Fruit fly (Drosophila melanogaster) whole organism, embryonic: ENCODE results near the gene CG14795.

Source experiments
- Adf1 ChIP-seq: fragments of 200-800 bp; sonication (Bioruptor generic); IDR thresholded peaks from 2 replicates; pipeline ENCODE4 v1.3.6; 2022; ENCODE audit warnings: missing biosample characterization, missing genetic modification characterization
- B-H2 ChIP-seq: fragments of 200-800 bp; sonication (Bioruptor generic); optimal IDR thresholded peaks from 2 replicates; lab custom pipeline; 2018; ENCODE audit warnings: missing biosample characterization, mild to moderate bottlenecking, missing genetic modification characterization
- Bgb ChIP-seq: fragments of 200-800 bp; sonication (Bioruptor generic); IDR thresholded peaks from 2 replicates; pipeline ENCODE4 v1.3.6; 2022; ENCODE audit warnings: missing biosample characterization, missing genetic modification characterization; ENCODE audit not compliant: partially characterized antibody
- CG10274 ChIP-seq: fragments of 200-800 bp; sonication (Bioruptor generic); optimal IDR thresholded peaks from 3 replicates; lab custom pipeline; 2017; ENCODE audit warnings: missing biosample characterization, mild to moderate bottlenecking, missing genetic modification characterization
- CG11398 ChIP-seq: fragments of 200-800 bp; sonication (Bioruptor generic); optimal IDR thresholded peaks from 2 replicates; lab custom pipeline; 2016; ENCODE audit warnings: missing biosample characterization, missing genetic modification characterization
- CG13424 ChIP-seq: fragments of 200-800 bp; sonication (Bioruptor generic); optimal IDR thresholded peaks from 2 replicates; lab custom pipeline; 2019; ENCODE audit warnings: missing biosample characterization, mild to moderate bottlenecking, missing genetic modification characterization, moderate library complexity
- CG15269 ChIP-seq: fragments of 200-800 bp; sonication (Bioruptor generic); optimal IDR thresholded peaks from 2 replicates; lab custom pipeline; 2018; ENCODE audit warnings: missing biosample characterization, mild to moderate bottlenecking, missing genetic modification characterization, moderate library complexity
- CG1529 ChIP-seq: fragments of 200-800 bp; sonication (Bioruptor generic); optimal IDR thresholded peaks from 3 replicates; lab custom pipeline; 2018; ENCODE audit warnings: missing biosample characterization, missing genetic modification characterization
- CG18619 ChIP-seq: fragments of 200-800 bp; sonication (Bioruptor generic); optimal IDR thresholded peaks from 3 replicates; lab custom pipeline; 2017; ENCODE audit warnings: missing biosample characterization, mild to moderate bottlenecking, missing genetic modification characterization
- CG2678 ChIP-seq: fragments of 200-800 bp; sonication (Bioruptor generic); optimal IDR thresholded peaks from 3 replicates; lab custom pipeline; 2019; ENCODE audit warnings: missing biosample characterization, mild to moderate bottlenecking, missing genetic modification characterization, moderate library complexity
- CG3281 ChIP-seq: fragments of 200-800 bp; sonication (Bioruptor generic); optimal IDR thresholded peaks from 3 replicates; lab custom pipeline; 2017; ENCODE audit warnings: missing biosample characterization, mild to moderate bottlenecking, missing genetic modification characterization
- CG3995 ChIP-seq: fragments of 200-800 bp; sonication (Bioruptor generic); optimal IDR thresholded peaks from 3 replicates; lab custom pipeline; 2016; ENCODE audit warnings: missing biosample characterization, missing genetic modification characterization
- CG6765 ChIP-seq: fragments of 200-800 bp; sonication (Bioruptor generic); optimal IDR thresholded peaks from 3 replicates; lab custom pipeline; 2017; ENCODE audit warnings: missing biosample characterization, mild to moderate bottlenecking, missing genetic modification characterization
- CG8089 ChIP-seq: fragments of 200-800 bp; sonication (Bioruptor generic); optimal IDR thresholded peaks from 3 replicates; lab custom pipeline; 2016; ENCODE audit warnings: missing biosample characterization, missing genetic modification characterization
- CG8359 ChIP-seq: fragments of 200-800 bp; sonication (Bioruptor generic); optimal IDR thresholded peaks from 2 replicates; lab custom pipeline; 2017; ENCODE audit warnings: missing biosample characterization, mild to moderate bottlenecking, missing genetic modification characterization, borderline replicate concordance
- CG9817 ChIP-seq: fragments of 200-800 bp; sonication (Bioruptor generic); optimal IDR thresholded peaks from 2 replicates; lab custom pipeline; 2018; ENCODE audit warnings: missing biosample characterization, mild to moderate bottlenecking, missing genetic modification characterization, moderate library complexity
- CHES-1-like ChIP-seq: fragments of 200-800 bp; sonication (Bioruptor generic); optimal IDR thresholded peaks from 2 replicates; lab custom pipeline; 2016; ENCODE audit warnings: missing biosample characterization, missing genetic modification characterization
- CkIIα-i1 ChIP-seq: fragments of 200-800 bp; sonication (Bioruptor generic); IDR thresholded peaks from 2 replicates; pipeline ENCODE4 v1.3.6; 2022; ENCODE audit warnings: missing biosample characterization, missing genetic modification characterization
- Deaf1 ChIP-seq: fragments of 200-800 bp; optimal IDR thresholded peaks from 3 replicates; lab custom pipeline; 2019; ENCODE audit warnings: missing biosample characterization, mild to moderate bottlenecking, missing genetic modification characterization, moderate library complexity
- Doc3 ChIP-seq: fragments of 200-800 bp; sonication (Bioruptor generic); IDR thresholded peaks from 3 replicates; pipeline ENCODE4 v1.3.6; 2022; ENCODE audit warnings: missing biosample characterization, missing genetic modification characterization; ENCODE audit not compliant: partially characterized antibody
- Ets65A ChIP-seq: fragments of 200-800 bp; sonication (Bioruptor generic); peaks from one replicate; lab custom pipeline; 2016; ENCODE audit warnings: missing biosample characterization, missing genetic modification characterization
- Ets97D ChIP-seq: fragments of 200-800 bp; sonication (Bioruptor generic); optimal IDR thresholded peaks from 3 replicates; lab custom pipeline; 2016; ENCODE audit warnings: missing biosample characterization, missing genetic modification characterization
- GATAe ChIP-seq: fragments of 200-800 bp; sonication (Bioruptor generic); conservative IDR thresholded peaks from 2 replicates; pipeline ENCODE4 v1.3.6; 2022; ENCODE audit warnings: missing biosample characterization, missing genetic modification characterization
- MTF-1 ChIP-seq: fragments of 200-800 bp; sonication (Bioruptor generic); optimal IDR thresholded peaks from 2 replicates; lab custom pipeline; 2018; ENCODE audit warnings: missing biosample characterization, mild to moderate bottlenecking, missing genetic modification characterization, borderline replicate concordance
- Med ChIP-seq: fragments of 200-800 bp; sonication (Bioruptor generic); peaks from one replicate; lab custom pipeline; 2016; ENCODE audit warnings: missing biosample characterization, missing genetic modification characterization, mild to moderate bottlenecking, inconsistent platforms, moderate library complexity
- Nf-YC ChIP-seq: fragments of 200-800 bp; optimal IDR thresholded peaks from 3 replicates; lab custom pipeline; 2019; ENCODE audit warnings: missing biosample characterization, mild to moderate bottlenecking, missing genetic modification characterization, moderate library complexity
- Oli ChIP-seq: fragments of 200-800 bp; sonication (Bioruptor generic); optimal IDR thresholded peaks from 2 replicates; lab custom pipeline; 2018; ENCODE audit warnings: missing biosample characterization, mild to moderate bottlenecking, missing genetic modification characterization, moderate library complexity
- Trl ChIP-seq, 3 experiments: fragments of >200 bp in 2 of 3; fragments of 200-800 bp in 1 of 3; sonication (Bioruptor generic) in 1 of 3; optimal IDR thresholded peaks; 2 replicates in 1 of 3; 3 replicates in 2 of 3; lab custom pipeline; 2016 to 2017; ENCODE audit warnings: missing biosample characterization in 1 of 3, missing genetic modification characterization in 1 of 3
- bcd ChIP-seq: fragments of 200-800 bp; sonication (Bioruptor generic); optimal IDR thresholded peaks from 2 replicates; lab custom pipeline; 2017; ENCODE audit warnings: missing biosample characterization, mild to moderate bottlenecking, missing genetic modification characterization
- crol ChIP-seq: fragments of 200-800 bp; sonication (Bioruptor generic); IDR thresholded peaks from 2 replicates; pipeline ENCODE4 v1.3.6; 2022; ENCODE audit warnings: missing biosample characterization, missing genetic modification characterization
- en ChIP-seq: fragments of 200-800 bp; sonication (Bioruptor generic); optimal IDR thresholded peaks from 2 replicates; lab custom pipeline; 2016; ENCODE audit warnings: missing biosample characterization, missing genetic modification characterization
- ewg ChIP-seq: fragments of 200-800 bp; sonication (Bioruptor generic); optimal IDR thresholded peaks from 3 replicates; lab custom pipeline; 2017; ENCODE audit warnings: mild to moderate bottlenecking, missing biosample characterization, missing genetic modification reagents, missing genetic modification characterization
- exex ChIP-seq: fragments of 200-800 bp; sonication (Bioruptor generic); optimal IDR thresholded peaks from 4 replicates; lab custom pipeline; 2018; ENCODE audit warnings: missing biosample characterization, mild to moderate bottlenecking, missing genetic modification characterization, moderate library complexity
- fd102C ChIP-seq: fragments of 200-800 bp; sonication (Bioruptor generic); optimal IDR thresholded peaks from 2 replicates; lab custom pipeline; 2018; ENCODE audit warnings: missing biosample characterization, mild to moderate bottlenecking, missing genetic modification characterization, moderate library complexity
- gcm2 ChIP-seq: fragments of 200-800 bp; sonication (Bioruptor generic); optimal IDR thresholded peaks from 2 replicates; lab custom pipeline; 2016; ENCODE audit warnings: missing biosample characterization, missing genetic modification characterization
- nmo ChIP-seq: fragments of 200-800 bp; sonication (Bioruptor generic); optimal IDR thresholded peaks from 2 replicates; lab custom pipeline; 2018; ENCODE audit warnings: missing biosample characterization, mild to moderate bottlenecking, missing genetic modification characterization, moderate library complexity
- org-1 ChIP-seq: fragments of 200-800 bp; sonication (Bioruptor generic); optimal IDR thresholded peaks from 2 replicates; lab custom pipeline; 2017; ENCODE audit warnings: missing biosample characterization, missing genetic modification characterization
- otp ChIP-seq: fragments of 200-800 bp; sonication (Bioruptor generic); IDR thresholded peaks from 3 replicates; pipeline ENCODE4, ENCODE4 v1.3.6; 2022; ENCODE audit warnings: missing biosample characterization, missing genetic modification characterization
- pzg ChIP-seq: fragments of 200-800 bp; sonication (Bioruptor generic); optimal IDR thresholded peaks from 3 replicates; lab custom pipeline; 2018; ENCODE audit warnings: missing biosample characterization, mild to moderate bottlenecking, missing genetic modification characterization, moderate library complexity
- row ChIP-seq: fragments of 200-800 bp; sonication (Bioruptor generic); IDR thresholded peaks from 3 replicates; pipeline ENCODE4 v1.3.6; 2022; ENCODE audit warnings: missing biosample characterization, missing genetic modification characterization
- scrt ChIP-seq: fragments of 200-800 bp; sonication (Bioruptor generic); optimal IDR thresholded peaks from 2 replicates; lab custom pipeline; 2018; ENCODE audit warnings: missing biosample characterization, mild to moderate bottlenecking, missing genetic modification characterization, moderate library complexity
- sima ChIP-seq: fragments of 200-800 bp; sonication (Bioruptor generic); optimal IDR thresholded peaks from 2 replicates; lab custom pipeline; 2016; ENCODE audit warnings: missing biosample characterization, missing genetic modification characterization
- sug ChIP-seq: fragments of 200-800 bp; optimal IDR thresholded peaks from 2 replicates; lab custom pipeline; 2019; ENCODE audit warnings: missing biosample characterization, mild to moderate bottlenecking, missing genetic modification characterization, moderate library complexity
- usp ChIP-seq: fragments of >200 bp; optimal IDR thresholded peaks from 2 replicates; lab custom pipeline; 2017; ENCODE audit warnings: missing biosample characterization, missing genetic modification characterization
- vfl ChIP-seq: fragments of 200-800 bp; sonication (Bioruptor generic); optimal IDR thresholded peaks from 2 replicates; lab custom pipeline; 2016; ENCODE audit warnings: missing biosample characterization, missing genetic modification characterization

CG14795 gene

DNA sequence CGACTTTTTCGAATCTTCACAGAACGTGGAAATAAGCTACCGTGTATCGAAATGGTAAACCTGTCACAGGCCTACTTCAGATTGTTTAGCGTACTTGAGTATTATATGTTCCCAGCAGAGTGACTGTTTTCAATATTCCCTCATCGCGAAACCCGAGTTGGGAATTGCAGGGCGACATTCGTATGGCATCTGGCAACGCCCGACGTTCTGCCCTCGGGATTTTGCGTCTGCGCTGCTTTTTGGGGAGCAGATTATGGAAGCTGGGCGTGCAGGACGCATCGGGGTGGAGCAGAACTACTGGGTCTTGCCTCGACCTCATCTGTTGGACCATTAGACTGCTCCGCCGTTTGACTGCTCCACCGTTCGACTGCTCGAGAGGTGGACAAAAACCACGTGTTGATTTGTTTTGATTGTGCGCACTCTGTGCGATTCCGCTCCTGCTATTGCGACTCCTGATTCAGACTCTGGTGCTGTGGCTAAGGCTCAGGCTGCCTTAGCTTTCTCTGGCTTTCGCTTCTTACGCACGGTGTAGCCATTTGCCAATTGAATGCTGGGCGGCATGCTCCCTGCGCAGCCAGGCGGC is 4.3 kb downstream of the CG14795 start:
- TF ChIP-seq bcd, result no peak
- no peak for TF ChIP-seq CG11398 (GFP tag; lab: Kevin White, UChicago)
- TF ChIP-seq CG3995 (GFP tag; lab: Kevin White, UChicago), result peak; percentile 22
- peak in 1 of 2 experiments; percentile 6 for TF ChIP-seq Trl (optimal IDR thresholded peaks at IDR 0.05; lab: Kevin White, UChicago)
- no peak for TF ChIP-seq Trl (GFP tag; optimal IDR thresholded peaks at IDR 0.05; lab: Kevin White, UChicago)
- peak; percentile 14 for TF ChIP-seq B-H2
- peak; percentile 11 for TF ChIP-seq CG9817 (tag; lab: Kevin White, UChicago)
- peak; percentile 97 for TF ChIP-seq scrt
- TF ChIP-seq pzg (GFP tag; lab: Kevin White, UChicago), result peak; percentile 6
- peak; percentile 4 for TF ChIP-seq CG13424 (tag; lab: Kevin White, UChicago)
- peak; percentile 19; the same call in 1 of the 2 replicates for TF ChIP-seq crol (GFP tag; lab: Robert Waterston, UW)
- no peak for TF ChIP-seq en (GFP tag; lab: Kevin White, UChicago)
- peak; percentile 6 for TF ChIP-seq Ets65A (GFP tag; lab: Kevin White, UChicago)
- TF ChIP-seq sug (tag; lab: Kevin White, UChicago), result peak; percentile 25
- TF ChIP-seq Med (GFP tag; lab: Kevin White, UChicago), result peak; percentile 37
- TF ChIP-seq Nf-YC (tag; lab: Kevin White, UChicago), result peak; percentile 19
- TF ChIP-seq ewg, result peak; percentile 92
- no peak for TF ChIP-seq CHES-1-like
- TF ChIP-seq row, result peak; percentile 29; the same call in 1 of the 3 replicates
- peak; percentile 33 for TF ChIP-seq CG2678 (tag; lab: Kevin White, UChicago)
- TF ChIP-seq sima (GFP tag; lab: Kevin White, UChicago), result no peak
- no peak for TF ChIP-seq otp (GFP tag; lab: Robert Waterston, UW)
- TF ChIP-seq, all 482 proteins: peak for 15

DNA sequence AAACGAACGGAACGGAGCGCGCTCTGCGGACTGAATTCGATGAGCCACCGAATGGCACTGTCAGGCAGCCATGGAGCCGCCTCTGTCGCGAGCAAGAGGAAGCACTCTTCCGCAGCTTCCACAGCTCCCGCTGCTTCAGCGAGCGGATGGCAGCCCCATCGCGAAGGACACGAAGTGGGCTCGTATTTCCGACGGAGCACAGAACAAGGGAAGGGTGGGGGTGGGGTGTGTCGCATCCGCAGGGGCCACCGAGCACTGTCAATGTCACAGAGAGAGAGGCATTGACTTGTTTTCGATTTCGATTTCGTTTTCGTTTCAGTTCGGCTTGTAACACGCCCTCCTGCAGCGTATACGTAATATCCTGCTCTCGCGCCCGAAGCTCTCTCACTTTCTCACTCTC is 4.9 kb downstream of the CG14795 start, which contains the start of gene Nmdar2:
TSS of gene Nmdar2 (minus strand) at position 59 of the 400 bp plus-strand sequence.
- TF ChIP-seq Adf1, result peak; percentile 7; the same call in 1 of the 2 replicates
- TF ChIP-seq fd102C (GFP tag; lab: Kevin White, UChicago), result no peak
- TF ChIP-seq sug (tag; lab: Kevin White, UChicago), result no peak
- peak; percentile 97 for TF ChIP-seq Deaf1 (tag; lab: Kevin White, UChicago)
- peak; percentile 75 for TF ChIP-seq crol (GFP tag; lab: Robert Waterston, UW)
- peak in 1 of 2 experiments; percentile 33 for TF ChIP-seq Trl (optimal IDR thresholded peaks at IDR 0.05; lab: Kevin White, UChicago)
- no peak for TF ChIP-seq Trl (GFP tag; optimal IDR thresholded peaks at IDR 0.05; lab: Kevin White, UChicago)
- TF ChIP-seq Ets97D (GFP tag; lab: Kevin White, UChicago), result no peak

DNA sequence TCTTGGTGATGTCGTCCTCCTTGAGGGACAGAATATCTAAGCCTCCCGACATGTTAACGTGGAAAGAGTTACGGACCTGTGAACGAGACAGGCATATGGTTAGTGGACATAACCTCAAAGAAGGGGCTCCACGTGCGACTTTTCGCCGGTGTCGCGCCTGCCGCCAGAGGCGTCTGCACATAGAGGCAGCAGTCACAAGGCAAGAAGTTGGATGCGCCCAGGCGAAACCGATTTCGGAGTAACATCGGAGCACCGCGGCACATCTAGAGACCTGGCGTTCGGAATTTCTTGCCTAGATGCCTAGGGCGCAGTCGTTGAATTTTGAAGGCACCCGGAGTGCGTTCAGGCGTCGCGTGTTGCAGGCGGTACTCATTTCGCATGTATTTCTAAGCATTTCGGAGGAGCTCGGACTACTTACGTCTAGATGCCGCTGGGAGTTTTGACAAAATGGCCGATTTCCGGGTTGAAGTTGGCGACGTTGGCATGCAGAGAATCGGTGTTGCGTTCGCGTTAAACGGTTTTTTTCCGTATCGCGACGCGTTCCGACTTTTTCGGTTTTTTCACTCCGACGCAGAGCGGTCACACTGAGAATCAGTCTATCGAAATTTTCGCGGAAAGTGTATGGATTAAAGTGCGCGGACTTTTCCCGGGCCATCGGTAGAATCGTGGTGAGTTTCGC is 29.6 kb downstream of the CG14795 start, which contains the start of the genes sta and inc:
TSS of gene sta (minus strand) at position 574 of the 679 bp plus-strand sequence.
TSS of gene inc (plus strand) at position 640 of the 679 bp plus-strand sequence.
- TF ChIP-seq CG8089 (GFP tag; lab: Kevin White, UChicago), result peak; percentile 45
- peak; percentile 86 for TF ChIP-seq MTF-1 (GFP tag; lab: Kevin White, UChicago)
- peak; percentile 42 for TF ChIP-seq vfl
- TF ChIP-seq usp (GFP tag; lab: Kevin White, UChicago), result no peak
- no peak for TF ChIP-seq exex (tag; lab: Kevin White, UChicago)
- no peak for TF ChIP-seq GATAe
- TF ChIP-seq CG15269 (tag; lab: Kevin White, UChicago), result peak; percentile 60
- peak; percentile 73 for TF ChIP-seq CG18619 (GFP tag; lab: Kevin White, UChicago)
- peak; percentile 31 for TF ChIP-seq Oli (tag; lab: Kevin White, UChicago)
- TF ChIP-seq CG1529, result peak; percentile 31
- peak; percentile 64 for TF ChIP-seq Bgb (GFP tag; lab: Robert Waterston, UW)
- peak; percentile 86 for TF ChIP-seq CG6765 (GFP tag; lab: Kevin White, UChicago)
- TF ChIP-seq CG10274 (GFP tag; lab: Kevin White, UChicago), result peak; percentile 60
- no peak for TF ChIP-seq CkIIα-i1 (GFP tag; lab: Robert Waterston, UW)
- TF ChIP-seq nmo (GFP tag; lab: Kevin White, UChicago), result peak; percentile 67
- TF ChIP-seq org-1, result peak; percentile 59
- TF ChIP-seq fd102C (GFP tag; lab: Kevin White, UChicago), result no peak
- TF ChIP-seq CG8359 (GFP tag; lab: Kevin White, UChicago), result peak; percentile 10
- no peak for TF ChIP-seq gcm2 (GFP tag; lab: Kevin White, UChicago)
- peak; percentile 42; the same call in 1 of the 3 replicates for TF ChIP-seq Doc3
- TF ChIP-seq CG3281 (GFP tag; lab: Kevin White, UChicago), result peak; percentile 84
